Worm (Caenorhabditis elegans): Measurements from ENCODE around the gene ugt-4.

The ugt-4 gene

DNA sequence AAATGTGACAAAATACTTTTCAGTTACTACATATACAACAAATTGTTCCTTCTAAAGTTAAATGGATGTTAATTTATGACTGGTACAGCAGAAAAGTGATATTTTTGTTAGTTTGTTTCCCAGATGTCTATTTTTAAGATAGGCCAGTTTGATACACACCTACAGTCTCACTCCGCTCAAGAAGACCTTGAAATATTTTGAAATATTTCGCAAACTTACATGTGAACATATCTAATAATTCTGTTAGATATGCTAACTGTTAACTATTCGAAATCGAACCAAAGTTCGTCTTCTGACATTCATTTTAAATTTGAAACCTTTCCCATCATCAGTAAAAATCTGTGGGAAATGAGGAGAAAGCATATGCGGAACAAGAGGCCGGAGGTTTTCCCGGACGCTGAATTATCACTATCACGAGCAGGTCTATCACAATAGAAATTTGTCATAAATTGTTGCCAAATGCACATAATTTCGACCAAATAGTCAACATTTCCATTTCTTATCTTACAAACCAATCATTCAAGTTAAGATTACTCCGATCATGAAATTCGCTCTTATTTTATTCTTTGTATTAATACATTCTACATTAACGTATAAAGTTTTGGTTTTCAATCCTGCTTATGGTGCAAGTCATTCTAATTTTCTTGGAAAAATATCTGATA is 24.8 kb upstream of the ugt-4 start, which contains the start of the genes ZC443.4 and ugt-18:
Gene ZC443.4, minus strand, starts transcription at position 95 of the 662 bp plus-strand sequence.
Gene ugt-18, plus strand, starts transcription at position 469 of the 662 bp plus-strand sequence.
- TF ChIP-seq nhr-80 (tag; optimal IDR thresholded peaks at IDR 0.05) (peak; percentile 5), him-1 (tag; optimal IDR thresholded peaks at IDR 0.05) (no peak)

- 0 out of 2 replicates have a peak, but pooled peaks have one; percentile 13 for TF ChIP-seq cebp-1 (GFP tag; IDR thresholded peaks at IDR 0.05)
- peak; percentile 52 for TF ChIP-seq cebp-1 (tag; optimal IDR thresholded peaks at IDR 0.05)
- TF ChIP-seq ceh-91 (GFP tag; IDR thresholded peaks at IDR 0.05), result no peak
- peak; percentile 4 for TF ChIP-seq ztf-18 (tag; optimal IDR thresholded peaks at IDR 0.05)
- TF ChIP-seq Y79H2A.3 (GFP tag; conservative IDR thresholded peaks at IDR 0.05), result no peak
- TF ChIP-seq pha-4 (tag; optimal IDR thresholded peaks at IDR 0.05), result no peak
- peak; percentile 57; the same call in 1 of the 2 replicates for TF ChIP-seq pbrm-1 (GFP tag; IDR thresholded peaks at IDR 0.05)
- peak; percentile 64 for TF ChIP-seq K12H6.12 (tag; optimal IDR thresholded peaks at IDR 0.05)
- TF ChIP-seq nhr-80 (tag; optimal IDR thresholded peaks at IDR 0.05), result no peak
- TF ChIP-seq snpc-1.1 (tag; optimal IDR thresholded peaks at IDR 0.05; ENCODE audit: insufficient read depth), result no peak
- TF ChIP-seq ama-1 (optimal IDR thresholded peaks at IDR 0.05), result no peak
- no peak for TF ChIP-seq ama-1 (GFP tag; optimal IDR thresholded peaks at IDR 0.05)
- TF ChIP-seq F52B5.7 (tag; optimal IDR thresholded peaks at IDR 0.05), result no peak
- TF ChIP-seq dox-1 (GFP tag; IDR thresholded peaks at IDR 0.05), result 0 out of 2 replicates have a peak, but pooled peaks have one; percentile 39
- no peak for TF ChIP-seq C06A6.2 (GFP tag; conservative IDR thresholded peaks at IDR 0.05)
- TF ChIP-seq madf-10 (tag; optimal IDR thresholded peaks at IDR 0.05), result peak; percentile 71
- TF ChIP-seq attf-5 (GFP tag; optimal IDR thresholded peaks at IDR 0.05), result peak; percentile 50
- TF ChIP-seq aptf-3 (GFP tag; IDR thresholded peaks at IDR 0.05), result no peak
- TF ChIP-seq lag-1 (GFP tag; IDR thresholded peaks at IDR 0.05), result no peak
- no peak for TF ChIP-seq him-1 (tag; optimal IDR thresholded peaks at IDR 0.05)
- no peak for TF ChIP-seq rec-8 (tag; optimal IDR thresholded peaks at IDR 0.05)
- TF ChIP-seq ztf-22 (GFP tag; optimal IDR thresholded peaks at IDR 0.05), result no peak
- no peak for TF ChIP-seq mxl-1 (tag; optimal IDR thresholded peaks at IDR 0.05)
- no peak for TF ChIP-seq ekl-4 (GFP tag; IDR thresholded peaks at IDR 0.05)
- TF ChIP-seq dpl-1 (GFP tag; optimal IDR thresholded peaks at IDR 0.05), result no peak
- no peak for TF ChIP-seq F10E7.11 (tag; optimal IDR thresholded peaks at IDR 0.05)
- no peak for TF ChIP-seq aptf-2 (GFP tag; conservative IDR thresholded peaks at IDR 0.05)
- no peak for TF ChIP-seq F23B12.7 (tag; optimal IDR thresholded peaks at IDR 0.05; ENCODE audit: insufficient read depth)
- TF ChIP-seq sdz-38 (tag; optimal IDR thresholded peaks at IDR 0.05), result no peak
Measured at ce11 chrV:12819155-12819554, 24.0 kb upstream of the ugt-4 start.

DNA sequence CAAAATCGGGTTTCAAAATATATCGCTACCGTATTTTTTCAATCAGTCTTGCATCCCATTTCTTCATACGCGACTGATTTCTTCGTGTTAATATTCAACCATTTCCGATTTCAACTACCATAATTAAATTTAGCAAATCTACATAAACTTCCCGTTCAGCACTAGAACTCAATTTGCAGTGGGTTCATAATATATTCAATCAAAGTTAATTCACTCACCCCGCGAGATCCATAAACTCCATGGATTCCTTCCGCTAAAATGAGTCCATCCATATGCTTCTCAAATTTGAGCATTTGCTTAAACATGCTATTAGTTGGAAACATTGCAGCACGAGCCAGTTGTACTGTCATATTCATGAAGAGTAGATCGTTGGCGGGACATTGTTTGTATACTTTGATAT is 23.4 kb upstream of the ugt-4 start:
- no peak for TF ChIP-seq ccch-3 (GFP tag; optimal IDR thresholded peaks at IDR 0.05)
- no peak for TF ChIP-seq F10E7.11 (tag; optimal IDR thresholded peaks at IDR 0.05)
- no peak for TF ChIP-seq ZK185.1 (tag; optimal IDR thresholded peaks at IDR 0.05; ENCODE audit: poor library complexity, severe bottlenecking)
- no peak for TF ChIP-seq ceh-79 (tag; optimal IDR thresholded peaks at IDR 0.05)
- TF ChIP-seq ztf-18 (tag; optimal IDR thresholded peaks at IDR 0.05), result no peak
- TF ChIP-seq mxl-1 (tag; optimal IDR thresholded peaks at IDR 0.05), result no peak
- TF ChIP-seq hmg-1.2 (GFP tag; IDR thresholded peaks at IDR 0.05), result no peak
- TF ChIP-seq F52B5.7 (tag; optimal IDR thresholded peaks at IDR 0.05), result no peak
- TF ChIP-seq ceh-100 (GFP tag; IDR thresholded peaks at IDR 0.05), result no peak
- no peak for TF ChIP-seq T07F8.4 (tag; optimal IDR thresholded peaks at IDR 0.05)
